Worm (Caenorhabditis elegans) whole organism, midembryonic: ENCODE results near the gene clc-10.

Experiments
- T22C8.4 ChIP-seq: fragments of 200-800 bp; sonication (Bioruptor generic); IDR thresholded peaks from 2 replicates; pipeline ENCODE4 v1.3.6; 2022; ENCODE audit warnings: missing genetic modification characterization, missing compliant biosample characterization
- cog-1 ChIP-seq: sonication (generic microtip); optimal IDR thresholded peaks from 2 replicates; lab custom pipeline; 2016; ENCODE audit warnings: missing genetic modification characterization, missing compliant biosample characterization
- flt-1 ChIP-seq: fragments of 200-800 bp; sonication (Bioruptor generic); IDR thresholded peaks from 2 replicates; pipeline ENCODE4 v1.3.6; 2022; ENCODE audit warnings: missing genetic modification characterization, missing compliant biosample characterization
- tab-1 ChIP-seq: fragments of 200-800 bp; sonication (Bioruptor generic); IDR thresholded peaks from 2 replicates; pipeline ENCODE4 v1.3.6; 2022; ENCODE audit warnings: missing genetic modification characterization, missing compliant biosample characterization

ce11 chrIII:6008989-6009610, 47.8 kb upstream of the clc-10 start, which contains the start of the genes gcna-1 and eftu-2:
- TF ChIP-seq cog-1 (tag; lab: Kevin White, UChicago) (no peak), T22C8.4 (GFP tag; lab: Robert Waterston, UW) (no peak), flt-1 (GFP tag; lab: Robert Waterston, UW) (no peak), tab-1 (GFP tag; lab: Robert Waterston, UW) (no peak)
